Worm (Caenorhabditis elegans) whole organism, mixed stage, embryonic: Measurements from ENCODE around the gene hlh-30.

Experiments
- blmp-1 ChIP-seq: fragments of 150-350 bp; optimal IDR thresholded peaks from 2 replicates; lab custom pipeline; 2014; ENCODE audit warnings: missing biosample characterization, missing genetic modification characterization
- nhr-237 ChIP-seq: fragments of 150-350 bp; optimal IDR thresholded peaks from 2 replicates; lab custom pipeline; 2014; ENCODE audit warnings: missing biosample characterization, missing genetic modification characterization
- nhr-28 ChIP-seq: fragments of 150-350 bp; optimal IDR thresholded peaks from 2 replicates; lab custom pipeline; 2014; ENCODE audit warnings: missing biosample characterization, missing genetic modification characterization
- nhr-76 ChIP-seq: sonication (generic microtip); optimal IDR thresholded peaks from 2 replicates; lab custom pipeline; 2017; ENCODE audit warnings: missing biosample characterization, missing genetic modification characterization
- snpc-4 ChIP-seq: fragments of 150-350 bp; optimal IDR thresholded peaks from 2 replicates; lab custom pipeline; 2014; ENCODE audit warnings: missing biosample characterization, missing genetic modification characterization
- unc-39 ChIP-seq: fragments of 150-350 bp; optimal IDR thresholded peaks from 2 replicates; lab custom pipeline; 2014; ENCODE audit warnings: missing biosample characterization, missing genetic modification characterization
- unc-62 ChIP-seq: fragments of 150-350 bp; optimal IDR thresholded peaks from 2 replicates; lab custom pipeline; 2014; ENCODE audit warnings: missing biosample characterization, missing genetic modification reagents, missing genetic modification characterization

ce11 chrIV:4072027-4072426 lies 37.3 kb upstream of the hlh-30 start, which contains the start of gene pqn-75:
- TF ChIP-seq snpc-4 (tag; lab: Kevin White, UChicago) (no peak), blmp-1 (no peak), nhr-28 (tag; lab: Kevin White, UChicago) (no peak), unc-62 (no peak), unc-39 (tag; lab: Kevin White, UChicago) (no peak), nhr-76 (tag; lab: Kevin White, UChicago) (no peak), nhr-237 (tag; lab: Kevin White, UChicago) (no peak)
